Worm (Caenorhabditis elegans) whole organism, early embryonic: ENCODE measurements around the gene sri-48.

Experiments used
- B0310.2 ChIP-seq: sonication (generic microtip); optimal IDR thresholded peaks from 2 replicates; lab custom pipeline; 2016; ENCODE audit warnings: mild to moderate bottlenecking, missing genetic modification characterization, missing compliant biosample characterization
- aly-1 ChIP-seq: sonication (generic microtip); optimal IDR thresholded peaks from 2 replicates; lab custom pipeline; 2016; ENCODE audit warnings: missing genetic modification characterization, missing compliant biosample characterization
- ama-1 ChIP-seq: fragments of 150-350 bp; optimal IDR thresholded peaks from 2 replicates; lab custom pipeline; 2014
- ceh-36 ChIP-seq: sonication (generic microtip); optimal IDR thresholded peaks from 2 replicates; lab custom pipeline; 2016; ENCODE audit warnings: missing genetic modification characterization, inconsistent platforms, missing compliant biosample characterization
- flt-1 ChIP-seq: fragments of 200-800 bp; sonication (Bioruptor generic); IDR thresholded peaks from 2 replicates; pipeline ENCODE4 v1.3.6; 2022; ENCODE audit warnings: missing genetic modification characterization, missing compliant biosample characterization
- pes-1 ChIP-seq: fragments of 200-800 bp; sonication (Bioruptor generic); IDR thresholded peaks from 2 replicates; pipeline ENCODE4 v1.3.6; 2022; ENCODE audit warnings: missing genetic modification reagents, missing genetic modification characterization, missing compliant biosample characterization
- scrt-1 ChIP-seq: fragments of 200-800 bp; sonication (Bioruptor generic); IDR thresholded peaks from 2 replicates; pipeline ENCODE4 v1.3.6; 2022; ENCODE audit warnings: missing genetic modification characterization, missing compliant biosample characterization
- sea-1 ChIP-seq: fragments of 200-800 bp; sonication (Bioruptor generic); conservative IDR thresholded peaks from 2 replicates; pipeline ENCODE4 v1.3.6; 2022; ENCODE audit warnings: missing genetic modification characterization, missing compliant biosample characterization
- tbx-11 ChIP-seq: fragments of 200-800 bp; sonication (Bioruptor generic); IDR thresholded peaks from 2 replicates; pipeline ENCODE4 v1.3.6; 2022; ENCODE audit warnings: missing genetic modification characterization, missing compliant biosample characterization
- tra-4 ChIP-seq: sonication (generic microtip); optimal IDR thresholded peaks from 2 replicates; lab custom pipeline; 2017; ENCODE audit warnings: missing genetic modification characterization, missing compliant biosample characterization

ce11 chrII:3198998-3199397 is 2.1 kb downstream of the sri-48 start, which contains the start of gene sri-51:
- TF ChIP-seq sea-1 (GFP tag; lab: Robert Waterston, UW) (no peak), scrt-1 (no peak), flt-1 (GFP tag; lab: Robert Waterston, UW) (no peak), ceh-36 (no peak), ama-1 (no peak), aly-1 (no peak), tra-4 (tag; lab: Kevin White, UChicago) (no peak), B0310.2 (tag; lab: Kevin White, UChicago) (no peak), tbx-11 (GFP tag; lab: Robert Waterston, UW) (no peak), pes-1 (GFP tag; lab: Robert Waterston, UW) (no peak)
